Comparison of ENCODE assay signal across 4 worm cellular contexts in the genomic region with DNA sequence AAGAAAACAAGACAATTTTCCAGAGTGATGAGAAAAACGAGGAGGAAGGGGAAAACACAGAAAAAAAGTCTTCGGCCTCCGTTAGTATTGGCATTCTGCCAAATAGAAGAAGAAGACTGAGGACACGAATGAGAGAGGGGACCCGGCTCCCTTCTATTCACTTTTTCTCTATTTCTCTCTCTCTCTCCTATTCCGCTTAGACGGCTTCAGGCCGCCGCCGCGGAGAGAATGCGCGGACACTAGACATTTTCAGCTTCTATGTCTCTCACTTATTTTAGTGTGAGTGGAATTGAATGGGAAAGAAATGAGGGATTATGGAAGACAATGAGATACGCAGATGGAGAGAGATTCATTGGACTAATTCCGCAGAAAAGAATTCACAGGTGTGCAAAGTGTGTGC.
TF ChIP-seq lines count a peak whose summit lies in the region.

No protein-coding gene starts in this region.

TF ChIP-seq in whole organism, L1 larva, 84 proteins besides CTCF, POLR2A, EP300 and RAD21 (continued from another document):
- TF ChIP-seq efl-1 (optimal IDR thresholded peaks at IDR 0.05; lab: Kevin White, UChicago) (peak in 1 of 2 experiments; percentile 10), efl-1 (GFP tag; optimal IDR thresholded peaks at IDR 0.05 in 1 of 2; lab: Kevin White, UChicago) (no peak), skn-1 (tag; optimal IDR thresholded peaks at IDR 0.05; lab: Kevin White, UChicago) (no peak), elt-2 (tag; optimal IDR thresholded peaks at IDR 0.05; lab: Kevin White, UChicago) (no peak), egl-13 (tag; optimal IDR thresholded peaks at IDR 0.05; lab: Kevin White, UChicago) (no peak), dpl-1 (GFP tag; optimal IDR thresholded peaks at IDR 0.05; lab: Kevin White, UChicago) (no peak), isw-1 (GFP tag; IDR thresholded peaks at IDR 0.05; lab: Robert Waterston, UW) (0 out of 2 replicates have a peak, but pooled peaks have one; percentile 2), nhr-11 (tag; optimal IDR thresholded peaks at IDR 0.05; lab: Kevin White, UChicago) (no peak), nhr-47 (tag; optimal IDR thresholded peaks at IDR 0.05; lab: Kevin White, UChicago) (peak; percentile 27), tbx-2 (tag; optimal IDR thresholded peaks at IDR 0.05; lab: Kevin White, UChicago) (peak; percentile 12), unc-86 (tag; optimal IDR thresholded peaks at IDR 0.05; lab: Kevin White, UChicago) (peak; percentile 28), pax-3 (tag; optimal IDR thresholded peaks at IDR 0.05; lab: Kevin White, UChicago) (peak; percentile 40), nhr-71 (tag; optimal IDR thresholded peaks at IDR 0.05; lab: Kevin White, UChicago) (peak; percentile 25), C16A3.4 (tag; optimal IDR thresholded peaks at IDR 0.05; lab: Kevin White, UChicago) (no peak), nhr-76 (tag; optimal IDR thresholded peaks at IDR 0.05; lab: Kevin White, UChicago) (no peak), ceh-8 (GFP tag; optimal IDR thresholded peaks at IDR 0.05; lab: Kevin White, UChicago) (peak; percentile 5), nhr-20 (tag; optimal IDR thresholded peaks at IDR 0.05; lab: Kevin White, UChicago) (no peak)
TF ChIP-seq in whole organism, L1 larva: peak in this region for 13.

TF ChIP-seq in whole organism, L2 larva, 48 proteins besides CTCF, POLR2A, EP300 and RAD21 (continued from another document):
- TF ChIP-seq nhr-129 (tag; optimal IDR thresholded peaks at IDR 0.05; lab: Kevin White, UChicago) (peak; percentile 13), nhr-10 (tag; optimal IDR thresholded peaks at IDR 0.05; lab: Kevin White, UChicago) (no peak), unc-55 (GFP tag; optimal IDR thresholded peaks at IDR 0.05; lab: Kevin White, UChicago) (peak; percentile 85), elt-1 (tag; optimal IDR thresholded peaks at IDR 0.05; lab: Kevin White, UChicago) (no peak)

TF ChIP-seq in whole organism, L3 larva, 47 proteins besides CTCF, POLR2A, EP300 and RAD21 (continued from another document):
- TF ChIP-seq R02D3.7 (tag; optimal IDR thresholded peaks at IDR 0.05; lab: Kevin White, UChicago) (no peak), nhr-11 (tag; optimal IDR thresholded peaks at IDR 0.05; lab: Kevin White, UChicago) (no peak), ama-1 (optimal IDR thresholded peaks at IDR 0.05; lab: Kevin White, UChicago) (no peak), mml-1 (tag; optimal IDR thresholded peaks at IDR 0.05; lab: Kevin White, UChicago) (no peak), elt-1 (tag; optimal IDR thresholded peaks at IDR 0.05; lab: Kevin White, UChicago) (no peak), fkh-10 (GFP tag; optimal IDR thresholded peaks at IDR 0.05; lab: Kevin White, UChicago) (no peak), ZK546.5 (tag; optimal IDR thresholded peaks at IDR 0.05; lab: Kevin White, UChicago) (no peak), nhr-25 (tag; optimal IDR thresholded peaks at IDR 0.05; lab: Kevin White, UChicago) (no peak), nhr-237 (tag; optimal IDR thresholded peaks at IDR 0.05; lab: Kevin White, UChicago) (no peak), snpc-4 (tag; optimal IDR thresholded peaks at IDR 0.05; lab: Kevin White, UChicago) (no peak), nhr-43 (tag; optimal IDR thresholded peaks at IDR 0.05; lab: Kevin White, UChicago; ENCODE audit: poor library complexity, severe bottlenecking) (no peak), lin-15B (tag; optimal IDR thresholded peaks at IDR 0.05; lab: Kevin White, UChicago) (peak; percentile 19), ztf-11 (tag; optimal IDR thresholded peaks at IDR 0.05; lab: Kevin White, UChicago) (no peak), mdl-1 (tag; optimal IDR thresholded peaks at IDR 0.05; lab: Kevin White, UChicago) (no peak), nfya-1 (tag; optimal IDR thresholded peaks at IDR 0.05; lab: Kevin White, UChicago; ENCODE audit: insufficient read depth) (peak; percentile 70), tbx-2 (tag; optimal IDR thresholded peaks at IDR 0.05; lab: Kevin White, UChicago) (no peak), egl-5 (tag; optimal IDR thresholded peaks at IDR 0.05; lab: Kevin White, UChicago) (no peak), nhr-28 (tag; optimal IDR thresholded peaks at IDR 0.05; lab: Kevin White, UChicago) (no peak), hmg-11 (tag; optimal IDR thresholded peaks at IDR 0.05; lab: Kevin White, UChicago) (peak; percentile 62), nhr-77 (tag; optimal IDR thresholded peaks at IDR 0.05; lab: Kevin White, UChicago) (no peak), egl-27 (tag; optimal IDR thresholded peaks at IDR 0.05; lab: Kevin White, UChicago) (no peak), elt-2 (tag; optimal IDR thresholded peaks at IDR 0.05; lab: Kevin White, UChicago) (no peak)

TF ChIP-seq in whole organism, L4 larva, 104 proteins besides CTCF, POLR2A, EP300 and RAD21 (continued from another document):
- TF ChIP-seq pha-4 (GFP tag; IDR thresholded peaks at IDR 0.05; lab: Robert Waterston, UW) (no peak), pha-4 (tag; optimal IDR thresholded peaks at IDR 0.05; lab: Kevin White, UChicago) (no peak), set-16 (GFP tag; IDR thresholded peaks at IDR 0.05; lab: Robert Waterston, UW) (no peak), nhr-10 (tag; optimal IDR thresholded peaks at IDR 0.05; lab: Kevin White, UChicago) (no peak), lin-13 (GFP tag; optimal IDR thresholded peaks at IDR 0.05; lab: Kevin White, UChicago) (no peak), zip-11 (GFP tag; IDR thresholded peaks at IDR 0.05; lab: Robert Waterston, UW) (no peak), daf-19 (GFP tag; conservative IDR thresholded peaks at IDR 0.05; lab: Robert Waterston, UW) (peak; percentile 71; the same call in 1 of the 2 replicates), saeg-2 (GFP tag; IDR thresholded peaks at IDR 0.05; lab: Robert Waterston, UW) (no peak), ctbp-1 (GFP tag; IDR thresholded peaks at IDR 0.05; lab: Robert Waterston, UW) (0 out of 2 replicates have a peak, but pooled peaks have one; percentile 40), ama-1 (optimal IDR thresholded peaks at IDR 0.05; lab: Kevin White, UChicago) (no peak), gei-8 (GFP tag; optimal IDR thresholded peaks at IDR 0.05; lab: Kevin White, UChicago) (no peak), nhr-11 (tag; optimal IDR thresholded peaks at IDR 0.05; lab: Kevin White, UChicago) (no peak), Y75B8A.6 (GFP tag; IDR thresholded peaks at IDR 0.05; lab: Robert Waterston, UW) (no peak), Y105C5A.15 (GFP tag; IDR thresholded peaks at IDR 0.05; lab: Robert Waterston, UW) (no peak), skn-1 (tag; optimal IDR thresholded peaks at IDR 0.05; lab: Kevin White, UChicago) (no peak), lsy-2 (tag; optimal IDR thresholded peaks at IDR 0.05; lab: Kevin White, UChicago) (peak in 1 of 2 experiments; percentile 47), hlh-30 (tag; optimal IDR thresholded peaks at IDR 0.05; lab: Kevin White, UChicago; ENCODE audit: insufficient read depth) (no peak), spr-1 (tag; optimal IDR thresholded peaks at IDR 0.05; lab: Kevin White, UChicago) (no peak), dpl-1 (GFP tag; optimal IDR thresholded peaks at IDR 0.05; lab: Kevin White, UChicago) (no peak), hmg-1.1 (GFP tag; IDR thresholded peaks at IDR 0.05; lab: Robert Waterston, UW) (peak; percentile 56), F10B5.3 (tag; optimal IDR thresholded peaks at IDR 0.05; lab: Kevin White, UChicago) (no peak), mxl-3 (GFP tag; optimal IDR thresholded peaks at IDR 0.05; lab: Kevin White, UChicago) (no peak), nhr-28 (tag; optimal IDR thresholded peaks at IDR 0.05; lab: Kevin White, UChicago) (no peak), mep-1 (tag; optimal IDR thresholded peaks at IDR 0.05; lab: Kevin White, UChicago) (peak; percentile 16), vab-7 (GFP tag; IDR thresholded peaks at IDR 0.05; lab: Robert Waterston, UW) (no peak), rbr-2 (tag; optimal IDR thresholded peaks at IDR 0.05; lab: Kevin White, UChicago) (peak; percentile 51), spr-3 (GFP tag; optimal IDR thresholded peaks at IDR 0.05; lab: Kevin White, UChicago) (no peak), ceh-82 (tag; optimal IDR thresholded peaks at IDR 0.05; lab: Kevin White, UChicago) (no peak)
